Worm (Caenorhabditis elegans): ENCODE measurements around the gene T26E4.18.
"Not testable (repeated sequence)": the region's sequence is repeated elsewhere in the genome, so short reads cannot be mapped to it uniquely, and the experiment has no call there.

The T26E4.18 gene

ce11 chrV:15803748-15804147, at the start of gene T26E4.18:
T26E4.18 (minus strand) TSS chrV:15803848.
- TF ChIP-seq pes-1 (GFP tag; IDR thresholded peaks at IDR 0.05); sea-1 (GFP tag; conservative IDR thresholded peaks at IDR 0.05); hnd-1 (tag; optimal IDR thresholded peaks at IDR 0.05): not testable (repeated sequence)

ce11 chrV:15850276-15850811, 46.7 kb upstream of the T26E4.18 start, which contains the start of gene srh-147:
srh-147 (minus strand) TSS chrV:15850326.
- not testable (repeated sequence) for TF ChIP-seq aly-1 (tag; optimal IDR thresholded peaks at IDR 0.05); scrt-1 (GFP tag; IDR thresholded peaks at IDR 0.05); ama-1 (optimal IDR thresholded peaks at IDR 0.05)

- TF ChIP-seq B0310.2 (tag; optimal IDR thresholded peaks at IDR 0.05) (no peak), hmg-4 (GFP tag; optimal IDR thresholded peaks at IDR 0.05) (no peak), aly-1 (tag; optimal IDR thresholded peaks at IDR 0.05) (no peak), tra-4 (tag; optimal IDR thresholded peaks at IDR 0.05) (no peak), pes-1 (GFP tag; IDR thresholded peaks at IDR 0.05) (no peak), tbx-37 (GFP tag; conservative IDR thresholded peaks at IDR 0.05) (no peak), tbx-11 (GFP tag; IDR thresholded peaks at IDR 0.05) (no peak), scrt-1 (GFP tag; IDR thresholded peaks at IDR 0.05) (no peak), ets-7 (tag; optimal IDR thresholded peaks at IDR 0.05) (no peak), ama-1 (optimal IDR thresholded peaks at IDR 0.05) (no peak), flt-1 (GFP tag; IDR thresholded peaks at IDR 0.05) (no peak), hmbx-1 (tag; optimal IDR thresholded peaks at IDR 0.05) (no peak), hnd-1 (tag; optimal IDR thresholded peaks at IDR 0.05) (no peak)
Observed at ce11 chrV:15841095-15841494, 37.4 kb upstream of the T26E4.18 start, which contains the start of gene srh-149. srh-149 (minus strand) TSS chrV:15841195.

- no peak for TF ChIP-seq ama-1 (optimal IDR thresholded peaks at IDR 0.05)
- TF ChIP-seq B0310.2 (tag; optimal IDR thresholded peaks at IDR 0.05): no peak
- TF ChIP-seq tbx-37 (GFP tag; conservative IDR thresholded peaks at IDR 0.05): no peak
- no peak for TF ChIP-seq ceh-36 (tag; optimal IDR thresholded peaks at IDR 0.05)
- TF ChIP-seq ets-7 (tag; optimal IDR thresholded peaks at IDR 0.05): no peak
- TF ChIP-seq tra-4 (tag; optimal IDR thresholded peaks at IDR 0.05): no peak
- TF ChIP-seq hmbx-1 (tag; optimal IDR thresholded peaks at IDR 0.05): no peak
- TF ChIP-seq scrt-1 (GFP tag; IDR thresholded peaks at IDR 0.05): no peak
- TF ChIP-seq hnd-1 (tag; optimal IDR thresholded peaks at IDR 0.05): no peak
- TF ChIP-seq ceh-13 (GFP tag; optimal IDR thresholded peaks at IDR 0.05): no peak
- TF ChIP-seq hmg-4 (GFP tag; optimal IDR thresholded peaks at IDR 0.05): no peak
- no peak for TF ChIP-seq flt-1 (GFP tag; IDR thresholded peaks at IDR 0.05)
- TF ChIP-seq F13C5.2 (tag; optimal IDR thresholded peaks at IDR 0.05): no peak
- no peak for TF ChIP-seq tbx-11 (GFP tag; IDR thresholded peaks at IDR 0.05)
- no peak for TF ChIP-seq aly-1 (tag; optimal IDR thresholded peaks at IDR 0.05)
- no peak for TF ChIP-seq pes-1 (GFP tag; IDR thresholded peaks at IDR 0.05)
- TF ChIP-seq sea-1 (GFP tag; conservative IDR thresholded peaks at IDR 0.05): no peak
Observed at ce11 chrV:15833622-15834021, 30.0 kb upstream of the T26E4.18 start, which contains the start of gene srbc-54. srbc-54 (minus strand) TSS chrV:15833722.

- TF ChIP-seq sea-1 (GFP tag; conservative IDR thresholded peaks at IDR 0.05) (no peak), ceh-36 (tag; optimal IDR thresholded peaks at IDR 0.05) (no peak), F13C5.2 (tag; optimal IDR thresholded peaks at IDR 0.05) (no peak), tbx-11 (GFP tag; IDR thresholded peaks at IDR 0.05) (no peak), pes-1 (GFP tag; IDR thresholded peaks at IDR 0.05) (no peak), tra-4 (tag; optimal IDR thresholded peaks at IDR 0.05) (no peak), ets-7 (tag; optimal IDR thresholded peaks at IDR 0.05) (no peak), ceh-13 (GFP tag; optimal IDR thresholded peaks at IDR 0.05) (no peak), hmg-4 (GFP tag; optimal IDR thresholded peaks at IDR 0.05) (no peak), flt-1 (GFP tag; IDR thresholded peaks at IDR 0.05) (no peak)
Observed at ce11 chrV:15831586-15831985, 27.9 kb upstream of the T26E4.18 start, which contains the start of gene srbc-56. srbc-56 (minus strand) TSS chrV:15831686.

ce11 chrV:15829907-15830306, 26.3 kb upstream of the T26E4.18 start, which contains the start of gene srbc-55:
srbc-55 (minus strand) TSS chrV:15830007.
- no peak for TF ChIP-seq tbx-11 (GFP tag; IDR thresholded peaks at IDR 0.05)
- TF ChIP-seq ceh-13 (GFP tag; optimal IDR thresholded peaks at IDR 0.05): no peak
- TF ChIP-seq B0310.2 (tag; optimal IDR thresholded peaks at IDR 0.05): no peak
- TF ChIP-seq ets-7 (tag; optimal IDR thresholded peaks at IDR 0.05): no peak
- TF ChIP-seq hmbx-1 (tag; optimal IDR thresholded peaks at IDR 0.05): no peak
- no peak for TF ChIP-seq hnd-1 (tag; optimal IDR thresholded peaks at IDR 0.05)
- no peak for TF ChIP-seq ceh-36 (tag; optimal IDR thresholded peaks at IDR 0.05)
- no peak for TF ChIP-seq pes-1 (GFP tag; IDR thresholded peaks at IDR 0.05)
- TF ChIP-seq tbx-37 (GFP tag; conservative IDR thresholded peaks at IDR 0.05): no peak
- no peak for TF ChIP-seq hmg-4 (GFP tag; optimal IDR thresholded peaks at IDR 0.05)
- no peak for TF ChIP-seq tra-4 (tag; optimal IDR thresholded peaks at IDR 0.05)

- TF ChIP-seq hnd-1 (tag; optimal IDR thresholded peaks at IDR 0.05) (no peak), sea-1 (GFP tag; conservative IDR thresholded peaks at IDR 0.05) (no peak), scrt-1 (GFP tag; IDR thresholded peaks at IDR 0.05) (no peak), hmbx-1 (tag; optimal IDR thresholded peaks at IDR 0.05) (no peak), F13C5.2 (tag; optimal IDR thresholded peaks at IDR 0.05) (no peak)
Observed at ce11 chrV:15826110-15826509, 22.5 kb upstream of the T26E4.18 start, which contains the start of gene srbc-51. srbc-51 (plus strand) TSS chrV:15826410.

ce11 chrV:15824866-15825265, 21.2 kb upstream of the T26E4.18 start, which contains the start of gene srbc-50:
srbc-50 (minus strand) TSS chrV:15824966.
- no peak for TF ChIP-seq B0310.2 (tag; optimal IDR thresholded peaks at IDR 0.05)
- no peak for TF ChIP-seq hmbx-1 (tag; optimal IDR thresholded peaks at IDR 0.05)
- TF ChIP-seq F13C5.2 (tag; optimal IDR thresholded peaks at IDR 0.05): no peak
- TF ChIP-seq sea-1 (GFP tag; conservative IDR thresholded peaks at IDR 0.05): no peak
- TF ChIP-seq tbx-11 (GFP tag; IDR thresholded peaks at IDR 0.05): no peak
- TF ChIP-seq tbx-37 (GFP tag; conservative IDR thresholded peaks at IDR 0.05): no peak
- no peak for TF ChIP-seq scrt-1 (GFP tag; IDR thresholded peaks at IDR 0.05)
- no peak for TF ChIP-seq hnd-1 (tag; optimal IDR thresholded peaks at IDR 0.05)
- no peak for TF ChIP-seq ets-7 (tag; optimal IDR thresholded peaks at IDR 0.05)
- TF ChIP-seq ama-1 (optimal IDR thresholded peaks at IDR 0.05): no peak
- no peak for TF ChIP-seq ceh-36 (tag; optimal IDR thresholded peaks at IDR 0.05)
- TF ChIP-seq tra-4 (tag; optimal IDR thresholded peaks at IDR 0.05): no peak
- no peak for TF ChIP-seq aly-1 (tag; optimal IDR thresholded peaks at IDR 0.05)
- no peak for TF ChIP-seq pes-1 (GFP tag; IDR thresholded peaks at IDR 0.05)
- no peak for TF ChIP-seq flt-1 (GFP tag; IDR thresholded peaks at IDR 0.05)
